Worm (Caenorhabditis elegans): ENCODE measurements around the gene zyg-9.

DNA sequence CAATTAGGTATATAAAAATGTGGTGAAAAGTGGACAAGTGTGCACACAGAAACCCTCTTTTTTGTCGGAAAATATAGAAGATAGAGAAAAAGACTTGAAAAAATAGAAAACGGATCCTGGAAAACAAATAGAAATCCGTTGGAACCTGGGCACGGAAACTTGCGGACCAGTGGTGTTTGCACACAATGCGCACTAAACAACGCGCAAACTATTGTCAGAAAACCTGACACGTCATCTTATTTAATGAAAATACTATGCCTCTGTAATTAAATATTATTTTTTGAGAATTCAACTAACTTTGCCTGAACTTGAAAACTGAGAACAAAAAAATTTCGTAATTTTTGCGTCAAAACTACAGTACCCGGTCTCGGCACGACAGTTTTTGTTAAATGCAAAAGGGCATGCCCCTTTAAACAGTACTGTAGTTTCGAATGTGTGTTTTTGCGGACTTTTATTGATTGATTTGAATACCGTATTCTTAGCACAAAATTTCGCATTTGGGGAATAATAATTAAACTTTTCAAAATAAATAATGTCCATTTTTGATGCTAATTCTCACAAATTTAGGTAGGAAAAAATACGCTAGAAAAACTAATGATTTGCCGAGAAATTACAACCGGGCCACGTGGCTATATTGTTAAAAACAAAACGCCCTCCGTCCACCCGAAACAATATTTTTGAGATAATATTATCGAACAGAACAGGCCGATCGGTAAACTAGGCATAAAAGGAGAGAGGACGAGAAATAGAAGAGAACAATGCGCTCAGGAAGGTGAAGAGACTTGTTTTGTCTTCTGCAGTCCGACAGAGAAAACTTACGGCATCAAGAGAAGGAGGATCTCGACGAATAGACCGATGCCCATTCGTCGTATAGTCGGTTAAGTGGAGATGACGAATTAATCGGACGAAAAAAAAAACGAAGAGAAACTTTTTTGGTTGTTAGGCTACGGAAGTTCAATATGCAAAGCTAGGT, 28.4 kb upstream of the zyg-9 start:
- no peak for TF ChIP-seq unc-62 (GFP tag; optimal IDR thresholded peaks at IDR 0.05)
- no peak for TF ChIP-seq M03D4.4 (tag; optimal IDR thresholded peaks at IDR 0.05)
- no peak for TF ChIP-seq snpc-4 (tag; optimal IDR thresholded peaks at IDR 0.05)
- TF ChIP-seq ztf-11 (tag; optimal IDR thresholded peaks at IDR 0.05): no peak
- no peak for TF ChIP-seq ham-2 (GFP tag; optimal IDR thresholded peaks at IDR 0.05)
- TF ChIP-seq nhr-76 (tag; optimal IDR thresholded peaks at IDR 0.05): no peak

Measured in whole organism, mixed stage, embryonic.